Worm (Caenorhabditis elegans) whole organism, mixed stage, embryonic: Measurements from ENCODE around the gene T11G6.3.

Experiments used
- M03D4.4 ChIP-seq: sonication (generic microtip); optimal IDR thresholded peaks from 2 replicates; lab custom pipeline; 2017; ENCODE audit warnings: mild to moderate bottlenecking, missing genetic modification characterization, missing compliant biosample characterization
- bed-3 ChIP-seq: fragments of 200-800 bp; sonication (Bioruptor generic); optimal IDR thresholded peaks from 3 replicates; lab custom pipeline; 2018; ENCODE audit warnings: mild to moderate bottlenecking, missing genetic modification characterization, moderate library complexity, missing compliant biosample characterization
- blmp-1 ChIP-seq: fragments of 150-350 bp; optimal IDR thresholded peaks from 2 replicates; lab custom pipeline; 2014; ENCODE audit warnings: missing biosample characterization, missing genetic modification characterization
- ceh-39 ChIP-seq: fragments of 150-350 bp; optimal IDR thresholded peaks from 2 replicates; lab custom pipeline; 2014; ENCODE audit warnings: missing biosample characterization, missing genetic modification characterization
- ceh-43 ChIP-seq: fragments of 200-800 bp; sonication (Bioruptor generic); optimal IDR thresholded peaks from 2 replicates; lab custom pipeline; 2018; ENCODE audit warnings: mild to moderate bottlenecking, missing genetic modification characterization, moderate library complexity, missing compliant biosample characterization
- ceh-83 ChIP-seq: fragments of 200-800 bp; sonication (Bioruptor generic); optimal IDR thresholded peaks from 2 replicates; lab custom pipeline; 2018; ENCODE audit warnings: mild to moderate bottlenecking, missing genetic modification characterization, missing compliant biosample characterization
- ces-1 ChIP-seq: fragments of 150-350 bp; optimal IDR thresholded peaks from 2 replicates; lab custom pipeline; 2014; ENCODE audit warnings: missing biosample characterization, missing genetic modification reagents, missing genetic modification characterization
- cnd-1 ChIP-seq: fragments of 200-800 bp; sonication (Bioruptor generic); optimal IDR thresholded peaks from 2 replicates; lab custom pipeline; 2018; ENCODE audit warnings: mild to moderate bottlenecking, missing genetic modification characterization, missing compliant biosample characterization
- drap-1 ChIP-seq: fragments of 200-800 bp; sonication (Bioruptor generic); optimal IDR thresholded peaks from 3 replicates; lab custom pipeline; 2018; ENCODE audit warnings: mild to moderate bottlenecking, missing genetic modification characterization, missing compliant biosample characterization
- elt-1 ChIP-seq: sonication (generic microtip); optimal IDR thresholded peaks from 2 replicates; lab custom pipeline; 2017; ENCODE audit warnings: missing genetic modification characterization, mild to moderate bottlenecking, missing compliant biosample characterization, antibody characterized with exemption, moderate library complexity, borderline replicate concordance; ENCODE audit not compliant: insufficient read depth
- elt-3 ChIP-seq: fragments of 150-350 bp; optimal IDR thresholded peaks from 2 replicates; lab custom pipeline; 2014; ENCODE audit warnings: missing biosample characterization, missing genetic modification characterization
- flh-1 ChIP-seq: fragments of 200-800 bp; sonication (Bioruptor generic); optimal IDR thresholded peaks from 2 replicates; lab custom pipeline; 2018; ENCODE audit warnings: mild to moderate bottlenecking, missing genetic modification characterization, moderate library complexity, missing compliant biosample characterization
- ham-2 ChIP-seq: fragments of 200-800 bp; sonication (Bioruptor generic); optimal IDR thresholded peaks from 2 replicates; lab custom pipeline; 2018; ENCODE audit warnings: mild to moderate bottlenecking, missing genetic modification characterization, missing compliant biosample characterization
- hlh-1 ChIP-seq: fragments of 150-350 bp; optimal IDR thresholded peaks from 2 replicates; lab custom pipeline; 2014; ENCODE audit warnings: missing biosample characterization, missing genetic modification reagents, missing genetic modification characterization
- lin-13 ChIP-seq: fragments of 150-350 bp; optimal IDR thresholded peaks from 2 replicates; lab custom pipeline; 2014; ENCODE audit warnings: missing biosample characterization, missing genetic modification characterization
- lin-32 ChIP-seq: fragments of 200-800 bp; sonication (Bioruptor generic); optimal IDR thresholded peaks from 2 replicates; lab custom pipeline; 2018; ENCODE audit warnings: mild to moderate bottlenecking, missing genetic modification characterization, missing compliant biosample characterization
- lsy-2 ChIP-seq: fragments of 150-350 bp; optimal IDR thresholded peaks from 2 replicates; lab custom pipeline; 2014; ENCODE audit warnings: missing biosample characterization, missing genetic modification characterization
- mab-5 ChIP-seq: fragments of 150-350 bp; optimal IDR thresholded peaks from 2 replicates; lab custom pipeline; 2014; ENCODE audit warnings: missing biosample characterization, missing genetic modification characterization
- mep-1 ChIP-seq: fragments of 150-350 bp; optimal IDR thresholded peaks from 2 replicates; lab custom pipeline; 2017; ENCODE audit warnings: missing biosample characterization, missing genetic modification reagents, missing genetic modification characterization, inconsistent platforms
- mls-2 ChIP-seq: sonication (generic microtip); optimal IDR thresholded peaks from 2 replicates; lab custom pipeline; 2016; ENCODE audit warnings: mild to moderate bottlenecking, missing genetic modification characterization, moderate library complexity, missing compliant biosample characterization
- nhr-12 ChIP-seq: fragments of 150-350 bp; optimal IDR thresholded peaks from 2 replicates; lab custom pipeline; 2014; ENCODE audit warnings: missing biosample characterization, missing genetic modification characterization
- nhr-2 ChIP-seq: fragments of 150-350 bp; optimal IDR thresholded peaks from 2 replicates; lab custom pipeline; 2014; ENCODE audit warnings: missing biosample characterization, missing genetic modification characterization
- nhr-237 ChIP-seq: fragments of 150-350 bp; optimal IDR thresholded peaks from 2 replicates; lab custom pipeline; 2014; ENCODE audit warnings: missing biosample characterization, missing genetic modification characterization
- nhr-28 ChIP-seq: fragments of 150-350 bp; optimal IDR thresholded peaks from 2 replicates; lab custom pipeline; 2014; ENCODE audit warnings: missing biosample characterization, missing genetic modification characterization
- nhr-76 ChIP-seq: sonication (generic microtip); optimal IDR thresholded peaks from 2 replicates; lab custom pipeline; 2017; ENCODE audit warnings: missing biosample characterization, missing genetic modification characterization
- pha-4 ChIP-seq: fragments of 150-350 bp; optimal IDR thresholded peaks from 2 replicates; lab custom pipeline; 2018; ENCODE audit warnings: missing biosample characterization, missing genetic modification reagents, missing genetic modification characterization
- sem-2 ChIP-seq: fragments of 200-800 bp; sonication (Bioruptor generic); optimal IDR thresholded peaks from 2 replicates; lab custom pipeline; 2018; ENCODE audit warnings: mild to moderate bottlenecking, missing genetic modification characterization, missing compliant biosample characterization
- snpc-4 ChIP-seq: fragments of 150-350 bp; optimal IDR thresholded peaks from 2 replicates; lab custom pipeline; 2014; ENCODE audit warnings: missing biosample characterization, missing genetic modification characterization
- sptf-1 ChIP-seq: sonication (generic microtip); optimal IDR thresholded peaks from 2 replicates; lab custom pipeline; 2017; ENCODE audit warnings: mild to moderate bottlenecking, missing genetic modification characterization, moderate library complexity, missing compliant biosample characterization
- tbx-8 ChIP-seq: fragments of 200-800 bp; sonication (Bioruptor generic); optimal IDR thresholded peaks from 2 replicates; lab custom pipeline; 2018; ENCODE audit warnings: mild to moderate bottlenecking, missing genetic modification characterization, moderate library complexity, missing compliant biosample characterization
- unc-120 ChIP-seq: sonication (generic microtip); optimal IDR thresholded peaks from 2 replicates; lab custom pipeline; 2017; ENCODE audit warnings: missing genetic modification characterization, missing compliant biosample characterization; ENCODE audit not compliant: poor library complexity, severe bottlenecking
- unc-39 ChIP-seq: fragments of 150-350 bp; optimal IDR thresholded peaks from 2 replicates; lab custom pipeline; 2014; ENCODE audit warnings: missing biosample characterization, missing genetic modification characterization
- unc-62 ChIP-seq: fragments of 150-350 bp; optimal IDR thresholded peaks from 2 replicates; lab custom pipeline; 2014; ENCODE audit warnings: missing biosample characterization, missing genetic modification reagents, missing genetic modification characterization
- zip-8 ChIP-seq: fragments of 150-350 bp; optimal IDR thresholded peaks from 2 replicates; lab custom pipeline; 2014; ENCODE audit warnings: missing biosample characterization, missing genetic modification characterization
- ztf-11 ChIP-seq: fragments of 150-350 bp; optimal IDR thresholded peaks from 2 replicates; lab custom pipeline; 2014; ENCODE audit warnings: missing biosample characterization, missing genetic modification characterization

The T11G6.3 gene

DNA sequence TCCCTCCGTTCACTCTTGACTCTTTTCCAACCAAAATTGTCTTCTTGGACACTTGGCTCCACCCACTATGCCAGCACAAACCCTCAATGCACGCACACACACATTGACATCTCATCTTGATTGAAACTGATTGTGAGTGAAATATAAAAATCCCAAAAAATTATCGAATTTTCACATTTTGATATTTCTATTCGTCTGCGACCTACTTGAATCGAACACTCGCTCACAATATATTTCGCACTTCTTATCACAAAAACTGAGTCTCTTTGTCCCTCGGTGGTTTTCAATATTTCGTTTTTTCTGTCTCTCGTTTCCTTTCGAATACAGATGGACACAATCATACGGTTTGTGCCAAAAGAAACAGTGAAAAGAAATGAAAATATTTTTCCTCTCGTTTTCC lies 34.9 kb downstream of the T11G6.3 start:
- TF ChIP-seq pha-4 = no peak
- TF ChIP-seq, all 35 proteins: peak for 0

ce11 chrIV:10819049-10819448 lies 36.0 kb downstream of the T11G6.3 start:
- TF ChIP-seq lin-13 (tag; lab: Kevin White, UChicago) = no peak
- TF ChIP-seq nhr-2 = no peak
- TF ChIP-seq unc-120 (tag; lab: Kevin White, UChicago) = no peak
- TF ChIP-seq ces-1 (GFP tag; lab: Kevin White, UChicago) = no peak
- TF ChIP-seq drap-1 (GFP tag; lab: Kevin White, UChicago) = no peak
- no peak for TF ChIP-seq sem-2 (GFP tag; lab: Kevin White, UChicago)
- TF ChIP-seq cnd-1 (tag; lab: Kevin White, UChicago) = no peak
- TF ChIP-seq flh-1 (GFP tag; lab: Kevin White, UChicago) = no peak
- no peak for TF ChIP-seq snpc-4 (tag; lab: Kevin White, UChicago)
- no peak for TF ChIP-seq elt-3 (tag; lab: Kevin White, UChicago)
- TF ChIP-seq lin-32 (GFP tag; lab: Kevin White, UChicago) = no peak
- TF ChIP-seq, all 35 proteins: peak for 0

ce11 chrIV:10817030-10817429 lies 38.0 kb downstream of the T11G6.3 start:
- TF ChIP-seq nhr-76 (tag; lab: Kevin White, UChicago) (no peak), nhr-12 (tag; lab: Kevin White, UChicago) (no peak), unc-62 (GFP tag; lab: Kevin White, UChicago) (peak; percentile 31), tbx-8 (GFP tag; lab: Kevin White, UChicago) (no peak), cnd-1 (tag; lab: Kevin White, UChicago) (peak; percentile 64), zip-8 (tag; lab: Kevin White, UChicago) (no peak), elt-3 (tag; lab: Kevin White, UChicago) (no peak), elt-1 (tag; lab: Kevin White, UChicago) (no peak), snpc-4 (tag; lab: Kevin White, UChicago) (no peak), M03D4.4 (tag; lab: Kevin White, UChicago) (peak; percentile 10), ceh-39 (tag; lab: Kevin White, UChicago) (peak; percentile 14), ztf-11 (peak; percentile 39), mls-2 (peak; percentile 81), nhr-237 (tag; lab: Kevin White, UChicago) (no peak), lin-13 (tag; lab: Kevin White, UChicago) (peak; percentile 38), ham-2 (GFP tag; lab: Kevin White, UChicago) (peak; percentile 81), flh-1 (GFP tag; lab: Kevin White, UChicago) (no peak), bed-3 (GFP tag; lab: Kevin White, UChicago) (no peak), blmp-1 (tag; lab: Kevin White, UChicago) (peak; percentile 49), hlh-1 (tag; lab: Kevin White, UChicago) (peak; percentile 32), sptf-1 (peak; percentile 72), nhr-28 (tag; lab: Kevin White, UChicago) (no peak), ceh-83 (GFP tag; lab: Kevin White, UChicago) (no peak), pha-4 (peak; percentile 52), unc-120 (tag; lab: Kevin White, UChicago) (peak; percentile 57), ces-1 (GFP tag; lab: Kevin White, UChicago) (no peak), mab-5 (tag; lab: Kevin White, UChicago) (no peak), lin-32 (GFP tag; lab: Kevin White, UChicago) (no peak), mep-1 (tag; lab: Kevin White, UChicago) (peak; percentile 52), ceh-43 (GFP tag; lab: Kevin White, UChicago) (no peak), lsy-2 (tag; lab: Kevin White, UChicago) (no peak), unc-39 (no peak), nhr-2 (peak; percentile 96), drap-1 (GFP tag; lab: Kevin White, UChicago) (peak; percentile 58), sem-2 (GFP tag; lab: Kevin White, UChicago) (no peak)
- TF ChIP-seq, all 35 proteins: peak for 16

- peak; percentile 33 for TF ChIP-seq blmp-1 (tag; lab: Kevin White, UChicago)
- TF ChIP-seq bed-3 (GFP tag; lab: Kevin White, UChicago) = no peak
These were observed 39.1 kb downstream of the T11G6.3 start for ce11 chrIV:10815950-10816349.
